Fruit fly (Drosophila melanogaster): ENCODE results near the gene Bka.
A peak's percentile ranks its signal among the peaks of the same experiment; 100 is the strongest.

Gene Bka

dm6 chr2L:9921401-9921800 lies 26.3 kb downstream of the Bka start, which contains the start of gene CG4592 (continued):
- TF ChIP-seq PHDP (tag; optimal IDR thresholded peaks at IDR 0.05), result no peak
- TF ChIP-seq Camta (GFP tag; optimal IDR thresholded peaks at IDR 0.05), result peak; percentile 37
- peak; percentile 10 for TF ChIP-seq CG18619 (GFP tag; optimal IDR thresholded peaks at IDR 0.05)
- TF ChIP-seq Xrp1 (GFP tag; IDR thresholded peaks at IDR 0.05), result peak; percentile 69
- peak; percentile 86 for TF ChIP-seq vvl (GFP tag; IDR thresholded peaks at IDR 0.05)
- no peak for TF ChIP-seq E2f1 (GFP tag; IDR thresholded peaks at IDR 0.05)
- peak; percentile 22 for TF ChIP-seq CG6654 (GFP tag; optimal IDR thresholded peaks at IDR 0.05)
- TF ChIP-seq Chrac-16 (GFP tag; optimal IDR thresholded peaks at IDR 0.05), result peak; percentile 10
- TF ChIP-seq B-H2 (GFP tag; optimal IDR thresholded peaks at IDR 0.05), result peak; percentile 52
- TF ChIP-seq sob (GFP tag; IDR thresholded peaks at IDR 0.05), result peak; percentile 65; the same call in 1 of the 2 replicates
- no peak for TF ChIP-seq CG8359 (GFP tag; optimal IDR thresholded peaks at IDR 0.05; ENCODE audit: borderline replicate concordance)
- peak; percentile 30 for TF ChIP-seq az2 (GFP tag; optimal IDR thresholded peaks at IDR 0.05)
- TF ChIP-seq pfk (GFP tag; optimal IDR thresholded peaks at IDR 0.05), result peak; percentile 2
- peak in 1 of 2 experiments; percentile 70 for TF ChIP-seq bsh (GFP tag; optimal IDR thresholded peaks at IDR 0.05)
- TF ChIP-seq NC2β (GFP tag; optimal IDR thresholded peaks at IDR 0.05), result peak; percentile 25
- TF ChIP-seq danr (GFP tag; IDR thresholded peaks at IDR 0.05), result peak; percentile 11; the same call in 1 of the 2 replicates
- peak; percentile 83 for TF ChIP-seq Drgx (GFP tag; IDR thresholded peaks at IDR 0.05)
- peak; percentile 63 for TF ChIP-seq HmgZ (tag; optimal IDR thresholded peaks at IDR 0.05)
- peak; percentile 39; the same call in 1 of the 3 replicates for TF ChIP-seq CG11695 (GFP tag; IDR thresholded peaks at IDR 0.05)
- peak; percentile 67; the same call in 1 of the 2 replicates for TF ChIP-seq CG14014 (GFP tag; IDR thresholded peaks at IDR 0.05)
- no peak for TF ChIP-seq NK7.1 (GFP tag; optimal IDR thresholded peaks at IDR 0.05)
- peak; percentile 57 for TF ChIP-seq CG17385 (GFP tag; optimal IDR thresholded peaks at IDR 0.05)
- peak; percentile 22 for TF ChIP-seq Usf (GFP tag; optimal IDR thresholded peaks at IDR 0.05)
- TF ChIP-seq Ets97D (GFP tag; optimal IDR thresholded peaks at IDR 0.05), result peak; percentile 26
- peak; percentile 17 for TF ChIP-seq CG6813 (GFP tag; optimal IDR thresholded peaks at IDR 0.05)
- TF ChIP-seq CG12071 (GFP tag; optimal IDR thresholded peaks at IDR 0.05), result peak; percentile 30
- peak; percentile 66 for TF ChIP-seq CG12219 (GFP tag; optimal IDR thresholded peaks at IDR 0.05)
- TF ChIP-seq CG7786 (GFP tag; optimal IDR thresholded peaks at IDR 0.05), result no peak
- peak; percentile 71 for TF ChIP-seq CG30403 (GFP tag; optimal IDR thresholded peaks at IDR 0.05)
- TF ChIP-seq CG13296 (GFP tag; optimal IDR thresholded peaks at IDR 0.05), result peak; percentile 52
- no peak for TF ChIP-seq CG8089 (GFP tag; optimal IDR thresholded peaks at IDR 0.05)
- peak; percentile 60 for TF ChIP-seq vfl (GFP tag; optimal IDR thresholded peaks at IDR 0.05)
- TF ChIP-seq Asciz (GFP tag; optimal IDR thresholded peaks at IDR 0.05), result peak; percentile 53
- 0 out of 3 replicates have a peak, but pooled peaks have one; percentile 21 for TF ChIP-seq so (GFP tag; IDR thresholded peaks at IDR 0.05)
- TF ChIP-seq luna (GFP tag; optimal IDR thresholded peaks at IDR 0.05), result no peak
- TF ChIP-seq CG15011 (GFP tag; optimal IDR thresholded peaks at IDR 0.05), result peak; percentile 3
- TF ChIP-seq gro (GFP tag; optimal IDR thresholded peaks at IDR 0.05), result peak; percentile 67
- TF ChIP-seq ftz-f1 (GFP tag; optimal IDR thresholded peaks at IDR 0.05), result peak; percentile 23
- TF ChIP-seq Hsf (GFP tag; optimal IDR thresholded peaks at IDR 0.05), result peak; percentile 72
- TF ChIP-seq phol (tag; optimal IDR thresholded peaks at IDR 0.05), result peak; percentile 71
- TF ChIP-seq row (GFP tag; IDR thresholded peaks at IDR 0.05), result peak; percentile 81
- TF ChIP-seq CG12236 (GFP tag; optimal IDR thresholded peaks at IDR 0.05), result no peak
- peak; percentile 46 for TF ChIP-seq CG15514 (GFP tag; optimal IDR thresholded peaks at IDR 0.05)
- peak; percentile 69 to 92 for TF ChIP-seq crp (GFP tag; optimal IDR thresholded peaks at IDR 0.05)
- TF ChIP-seq CG33213 (GFP tag; optimal IDR thresholded peaks at IDR 0.05), result peak; percentile 12
- peak; percentile 29; the same call in 1 of the 2 replicates for TF ChIP-seq CG31224 (GFP tag; IDR thresholded peaks at IDR 0.05)
- TF ChIP-seq CG17328 (GFP tag; IDR thresholded peaks at IDR 0.05), result 0 out of 2 replicates have a peak, but pooled peaks have one; percentile 32
- TF ChIP-seq Mad (GFP tag; optimal IDR thresholded peaks at IDR 0.05), result peak; percentile 55
- TF ChIP-seq CG9932 (GFP tag; IDR thresholded peaks at IDR 0.05), result peak; percentile 57
- TF ChIP-seq Sry-β (GFP tag; optimal IDR thresholded peaks at IDR 0.05), result no peak
- peak; percentile 56 for TF ChIP-seq nmo (GFP tag; optimal IDR thresholded peaks at IDR 0.05)
